Worm (Caenorhabditis elegans) whole organism, late embryonic: ENCODE measurements around the gene fbxc-47.

Experiments used
- ceh-18 ChIP-seq: sonication (generic microtip); optimal IDR thresholded peaks from 2 replicates; lab custom pipeline; 2016; ENCODE audit warnings: missing genetic modification characterization, missing compliant biosample characterization
- elt-2 ChIP-seq: sonication (generic microtip); optimal IDR thresholded peaks from 2 replicates; lab custom pipeline; 2016; ENCODE audit warnings: missing genetic modification reagents, missing genetic modification characterization, missing compliant biosample characterization
- elt-4 ChIP-seq: sonication (generic microtip); optimal IDR thresholded peaks from 2 replicates; lab custom pipeline; 2016; ENCODE audit warnings: missing genetic modification characterization, missing compliant biosample characterization
- ets-4 ChIP-seq: sonication (generic microtip); optimal IDR thresholded peaks from 2 replicates; lab custom pipeline; 2016; ENCODE audit warnings: missing genetic modification characterization, missing compliant biosample characterization
- fkh-10 ChIP-seq: fragments of 150-350 bp; optimal IDR thresholded peaks from 2 replicates; lab custom pipeline; 2014; ENCODE audit warnings: missing biosample characterization, missing genetic modification reagents, missing genetic modification characterization
- hlh-30 ChIP-seq: sonication (generic microtip); optimal IDR thresholded peaks from 2 replicates; lab custom pipeline; 2017; ENCODE audit warnings: antibody characterized with exemption, missing genetic modification characterization, missing compliant biosample characterization; ENCODE audit not compliant: insufficient read depth
- pros-1 ChIP-seq: fragments of 150-350 bp; optimal IDR thresholded peaks from 2 replicates; lab custom pipeline; 2014; ENCODE audit warnings: missing biosample characterization, missing genetic modification reagents, missing genetic modification characterization
- tbx-2 ChIP-seq: sonication (generic microtip); optimal IDR thresholded peaks from 2 replicates; lab custom pipeline; 2016; ENCODE audit warnings: missing genetic modification characterization, missing compliant biosample characterization
- unc-42 ChIP-seq: sonication (generic microtip); optimal IDR thresholded peaks from 2 replicates; lab custom pipeline; 2016; ENCODE audit warnings: missing genotype, missing genetic modification characterization, missing compliant biosample characterization
- unc-55 ChIP-seq: sonication (generic microtip); optimal IDR thresholded peaks from 2 replicates; lab custom pipeline; 2017; ENCODE audit warnings: missing biosample characterization, missing genetic modification reagents, missing genetic modification characterization
- zip-5 ChIP-seq: sonication (generic microtip); optimal IDR thresholded peaks from 2 replicates; lab custom pipeline; 2016; ENCODE audit warnings: missing genetic modification characterization, missing compliant biosample characterization

DNA sequence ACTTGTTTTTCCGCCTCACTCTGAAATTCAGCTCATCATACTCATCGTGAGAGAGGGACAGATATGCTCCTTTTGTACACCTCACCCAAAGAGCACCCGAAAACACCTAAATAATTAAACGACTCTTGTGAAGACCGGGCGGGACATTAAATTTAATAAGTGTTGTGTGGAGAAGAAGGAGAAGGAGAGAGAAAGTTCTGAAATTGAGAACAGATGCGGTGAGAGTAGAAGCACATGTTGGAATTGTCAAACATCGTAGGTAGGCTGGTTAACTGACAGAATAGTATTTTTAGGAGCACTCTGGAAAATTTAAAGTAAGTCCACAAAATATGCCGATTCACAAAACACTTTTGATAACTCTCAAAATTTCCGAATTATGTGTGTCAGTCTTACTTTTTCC lies 48.2 kb downstream of the fbxc-47 start:
- no peak for TF ChIP-seq fkh-10
- no peak for TF ChIP-seq ceh-18 (tag; lab: Kevin White, UChicago)
- no peak for TF ChIP-seq elt-4 (tag; lab: Kevin White, UChicago)
- TF ChIP-seq unc-55 (GFP tag; lab: Kevin White, UChicago), result no peak
- no peak for TF ChIP-seq elt-2 (tag; lab: Kevin White, UChicago)
- TF ChIP-seq zip-5 (tag; lab: Kevin White, UChicago), result no peak
- no peak for TF ChIP-seq unc-42
- no peak for TF ChIP-seq tbx-2 (tag; lab: Kevin White, UChicago)
- TF ChIP-seq pros-1 (tag; lab: Kevin White, UChicago), result no peak
- TF ChIP-seq ets-4 (tag; lab: Kevin White, UChicago), result no peak
- no peak for TF ChIP-seq hlh-30 (tag; lab: Kevin White, UChicago)
